Fruit fly (Drosophila melanogaster): ENCODE measurements around the gene Pfdn4.
A peak's percentile ranks its signal among the peaks of the same experiment; 100 is the strongest.

Pfdn4 gene

dm6 chr3L:5365880-5366507, 1.8 kb downstream of the Pfdn4 start, which contains the start of the genes Uev1A and Membrin (continued):
- TF ChIP-seq Hr51 (GFP tag; optimal IDR thresholded peaks at IDR 0.05) (no peak), grn (GFP tag; optimal IDR thresholded peaks at IDR 0.05) (peak; percentile 49), CG8924 (tag; optimal IDR thresholded peaks at IDR 0.05) (peak; percentile 1), Oaz (GFP tag; IDR thresholded peaks at IDR 0.05) (no peak), CG17568 (GFP tag; optimal IDR thresholded peaks at IDR 0.05) (no peak), lab (GFP tag; optimal IDR thresholded peaks at IDR 0.05) (peak; percentile 1), sens-2 (GFP tag; IDR thresholded peaks at IDR 0.05) (no peak), CG2116 (GFP tag; optimal IDR thresholded peaks at IDR 0.05) (peak; percentile 96), al (GFP tag; IDR thresholded peaks at IDR 0.05) (no peak), btn (GFP tag; optimal IDR thresholded peaks at IDR 0.05) (no peak), yki (optimal IDR thresholded peaks at IDR 0.05) (no peak), PHDP (tag; optimal IDR thresholded peaks at IDR 0.05) (peak; percentile 9), fd64A (GFP tag; optimal IDR thresholded peaks at IDR 0.05) (no peak), Xrp1 (GFP tag; IDR thresholded peaks at IDR 0.05) (no peak), CG15514 (GFP tag; optimal IDR thresholded peaks at IDR 0.05) (peak; percentile 30), Sry-δ (GFP tag; optimal IDR thresholded peaks at IDR 0.05) (peak; percentile 24), Lhr (GFP tag; optimal IDR thresholded peaks at IDR 0.05) (peak; percentile 24), Nf-YB (GFP tag; optimal IDR thresholded peaks at IDR 0.05) (no peak), CG18262 (tag; optimal IDR thresholded peaks at IDR 0.05) (no peak), Sry-β (GFP tag; optimal IDR thresholded peaks at IDR 0.05) (peak; percentile 13), Xbp1 (GFP tag; optimal IDR thresholded peaks at IDR 0.05) (peak; percentile 5), pzg (GFP tag; optimal IDR thresholded peaks at IDR 0.05) (peak; percentile 89), BEAF-32 (GFP tag; optimal IDR thresholded peaks at IDR 0.05) (peak; percentile 46), CG6813 (GFP tag; optimal IDR thresholded peaks at IDR 0.05) (no peak), B-H1 (GFP tag; IDR thresholded peaks at IDR 0.05) (no peak)

dm6 chr3L:5365164-5365879, 2.5 kb downstream of the Pfdn4 start:
- TF ChIP-seq seq (GFP tag; IDR thresholded peaks at IDR 0.05) (peak; percentile 53), CG18764 (GFP tag; optimal IDR thresholded peaks at IDR 0.05) (no peak), CG3726 (GFP tag; IDR thresholded peaks at IDR 0.05) (no peak), Tbp (GFP tag; optimal IDR thresholded peaks at IDR 0.05) (no peak), CG13624 (GFP tag; optimal IDR thresholded peaks at IDR 0.05) (peak; percentile 20), CG7372 (GFP tag; IDR thresholded peaks at IDR 0.05) (no peak), CG17328 (GFP tag; IDR thresholded peaks at IDR 0.05) (peak; percentile 6; the same call in 1 of the 2 replicates), Ets65A (GFP tag) (peak; percentile 71), CG10462 (GFP tag; optimal IDR thresholded peaks at IDR 0.05) (no peak), CG1233 (GFP tag; optimal IDR thresholded peaks at IDR 0.05) (peak; percentile 25), unpg (GFP tag; optimal IDR thresholded peaks at IDR 0.05) (peak; percentile 31), CG2116 (GFP tag; optimal IDR thresholded peaks at IDR 0.05) (peak; percentile 31), CG7357 (GFP tag; IDR thresholded peaks at IDR 0.05) (0 out of 3 replicates have a peak, but pooled peaks have one; percentile 12), CG18011 (GFP tag; optimal IDR thresholded peaks at IDR 0.05) (peak; percentile 8), knrl (GFP tag; IDR thresholded peaks at IDR 0.05; ENCODE audit: partially characterized antibody) (no peak), Aef1 (GFP tag; IDR thresholded peaks at IDR 0.05) (peak; percentile 23; the same call in 1 of the 3 replicates), vnd (GFP tag; IDR thresholded peaks at IDR 0.05; ENCODE audit: partially characterized antibody) (0 out of 3 replicates have a peak, but pooled peaks have one; percentile 23), CG9727 (GFP tag; optimal IDR thresholded peaks at IDR 0.05) (peak; percentile 39), Hmx (GFP tag; optimal IDR thresholded peaks at IDR 0.05) (no peak), Eip74EF (GFP tag; optimal IDR thresholded peaks at IDR 0.05) (peak in 1 of 2 experiments; percentile 7), unc-4 (GFP tag; IDR thresholded peaks at IDR 0.05; ENCODE audit: partially characterized antibody) (no peak), dpn (GFP tag; optimal IDR thresholded peaks at IDR 0.05) (peak; percentile 22 to 49), Chrac-16 (GFP tag; optimal IDR thresholded peaks at IDR 0.05) (peak; percentile 20), Sox102F (GFP tag; optimal IDR thresholded peaks at IDR 0.05) (peak; percentile 57)
